Worm (Caenorhabditis elegans): ENCODE results near the gene C45G9.2.

C45G9.2 gene

ce11 chrIII:5068675-5069233, at the start of gene C45G9.2, which contains the start of gene C45G9.11:
TSS of gene C45G9.2 (plus strand) at chrIII:5069066.
TSS of gene C45G9.11 (minus strand) at chrIII:5068725.
- no peak for TF ChIP-seq snpc-4 (GFP tag; optimal IDR thresholded peaks at IDR 0.05)
- peak in 1 of 4 experiments; percentile 45 for TF ChIP-seq snpc-4 (tag; optimal IDR thresholded peaks at IDR 0.05)
- TF ChIP-seq ZK185.1 (tag; optimal IDR thresholded peaks at IDR 0.05; ENCODE audit: poor library complexity, severe bottlenecking): peak; percentile 85
- peak; percentile 39 for TF ChIP-seq lsl-1 (GFP tag; optimal IDR thresholded peaks at IDR 0.05)
- TF ChIP-seq him-1 (tag; optimal IDR thresholded peaks at IDR 0.05): peak; percentile 61
- TF ChIP-seq lin-54 (GFP tag; optimal IDR thresholded peaks at IDR 0.05): peak; percentile 83
- TF ChIP-seq unc-130 (GFP tag; optimal IDR thresholded peaks at IDR 0.05): peak; percentile 73
- TF ChIP-seq ceh-100 (GFP tag; IDR thresholded peaks at IDR 0.05): peak; percentile 47; the same call in 1 of the 2 replicates
- no peak for TF ChIP-seq mes-4 (tag; optimal IDR thresholded peaks at IDR 0.05)
- TF ChIP-seq xnd-1 (tag; optimal IDR thresholded peaks at IDR 0.05): peak; percentile 50
- peak; percentile 58 for TF ChIP-seq dpl-1 (GFP tag; optimal IDR thresholded peaks at IDR 0.05)
- TF ChIP-seq rcor-1 (GFP tag; IDR thresholded peaks at IDR 0.05): peak; percentile 37; the same call in 1 of the 2 replicates
- TF ChIP-seq ceh-40 (GFP tag; IDR thresholded peaks at IDR 0.05): no peak
- peak; percentile 65 for TF ChIP-seq efl-1 (GFP tag; optimal IDR thresholded peaks at IDR 0.05)
- TF ChIP-seq F33H1.4 (GFP tag; IDR thresholded peaks at IDR 0.05): peak; percentile 65
- peak; percentile 88 for TF ChIP-seq ceh-27 (GFP tag; optimal IDR thresholded peaks at IDR 0.05)
- TF ChIP-seq madf-8 (GFP tag; conservative IDR thresholded peaks at IDR 0.05): peak; percentile 36
- TF ChIP-seq tbx-9 (tag; optimal IDR thresholded peaks at IDR 0.05; ENCODE audit: borderline replicate concordance): no peak
- TF ChIP-seq tlf-1 (GFP tag; optimal IDR thresholded peaks at IDR 0.05): peak; percentile 13
- 0 out of 2 replicates have a peak, but pooled peaks have one; percentile 37 for TF ChIP-seq ekl-4 (GFP tag; IDR thresholded peaks at IDR 0.05)
- peak; percentile 81; the same call in 1 of the 2 replicates for TF ChIP-seq ztf-28 (GFP tag; IDR thresholded peaks at IDR 0.05)
- TF ChIP-seq let-526 (GFP tag; IDR thresholded peaks at IDR 0.05): no peak
- peak in 1 of 3 experiments; percentile 74 for TF ChIP-seq lin-35 (GFP tag; optimal IDR thresholded peaks at IDR 0.05)
- TF ChIP-seq Y67H2A.10 (GFP tag; conservative IDR thresholded peaks at IDR 0.05): peak; percentile 57; the same call in 1 of the 2 replicates
- peak; percentile 31 for TF ChIP-seq K12H6.12 (tag; optimal IDR thresholded peaks at IDR 0.05)
- no peak for TF ChIP-seq T26A5.8 (tag; optimal IDR thresholded peaks at IDR 0.05)
- peak; percentile 73; the same call in 1 of the 2 replicates for TF ChIP-seq madf-6 (GFP tag; IDR thresholded peaks at IDR 0.05)
- TF ChIP-seq ceh-91 (GFP tag; IDR thresholded peaks at IDR 0.05): no peak
- peak in 1 of 2 experiments; percentile 39 for TF ChIP-seq rec-8 (tag; optimal IDR thresholded peaks at IDR 0.05)

ce11 chrIII:5020924-5021323, 47.9 kb upstream of the C45G9.2 start, which contains the start of gene mdt-11:
TSS of gene mdt-11 (plus strand) at chrIII:5021224.
- TF ChIP-seq xnd-1 (tag; optimal IDR thresholded peaks at IDR 0.05) (no peak), hlh-26 (GFP tag; conservative IDR thresholded peaks at IDR 0.05) (no peak), F57A8.1 (GFP tag; optimal IDR thresholded peaks at IDR 0.05) (no peak), F49E8.2 (tag; optimal IDR thresholded peaks at IDR 0.05; ENCODE audit: insufficient read depth) (no peak), tlf-1 (GFP tag; optimal IDR thresholded peaks at IDR 0.05) (no peak), madf-3 (GFP tag; IDR thresholded peaks at IDR 0.05) (no peak), F55B11.4 (tag; optimal IDR thresholded peaks at IDR 0.05; ENCODE audit: borderline replicate concordance, insufficient read depth) (no peak), madf-10 (tag; optimal IDR thresholded peaks at IDR 0.05) (no peak), pbrm-1 (GFP tag; IDR thresholded peaks at IDR 0.05) (no peak), Y79H2A.3 (GFP tag; conservative IDR thresholded peaks at IDR 0.05) (no peak)
